Fruit fly (Drosophila melanogaster) whole organism, wandering third instar larva: ENCODE results near the gene Sh3beta.

Source experiments
- ey ChIP-seq: fragments of 200-800 bp; sonication (Bioruptor generic); optimal IDR thresholded peaks from 2 replicates; lab custom pipeline; 2016; ENCODE audit warnings: missing biosample characterization, missing genetic modification characterization
- h ChIP-seq: fragments of 200-800 bp; sonication (Bioruptor generic); optimal IDR thresholded peaks from 3 replicates; lab custom pipeline; 2016; ENCODE audit warnings: missing biosample characterization, mild to moderate bottlenecking, missing genetic modification characterization
- lola ChIP-seq: fragments of >200 bp; optimal IDR thresholded peaks from 2 replicates; lab custom pipeline; 2017; ENCODE audit warnings: missing biosample characterization, missing genetic modification characterization
- psq ChIP-seq: fragments of 200-800 bp; sonication (Bioruptor generic); optimal IDR thresholded peaks from 3 replicates; lab custom pipeline; 2017; ENCODE audit warnings: missing biosample characterization, mild to moderate bottlenecking, missing genetic modification characterization, moderate library complexity
- woc ChIP-seq: sonication (Bioruptor generic); optimal IDR thresholded peaks from 2 replicates; lab custom pipeline; 2016; ENCODE audit warnings: missing biosample characterization, mild to moderate bottlenecking, missing genetic modification characterization

- TF ChIP-seq lola (GFP tag; lab: Kevin White, UChicago) (no peak), psq (GFP tag; lab: Kevin White, UChicago) (no peak), ey (no peak), h (GFP tag; lab: Kevin White, UChicago) (no peak), woc (GFP tag; lab: Kevin White, UChicago) (no peak)
Measured at dm6 chr3L:7346951-7347350, 22.1 kb downstream of the Sh3beta start, which contains the start of gene CG14834.
